Worm (Caenorhabditis elegans) whole organism, L1 larva: ENCODE measurements around the gene C01G10.18.

Experiments
- C04F5.9 ChIP-seq: sonication (generic microtip); optimal IDR thresholded peaks from 2 replicates; lab custom pipeline; 2016; ENCODE audit warnings: missing genetic modification characterization, missing compliant biosample characterization
- C34B4.2 ChIP-seq: sonication (generic microtip); optimal IDR thresholded peaks from 2 replicates; lab custom pipeline; 2017; ENCODE audit warnings: mild to moderate bottlenecking, missing genetic modification characterization, missing compliant biosample characterization
- F16B12.6 ChIP-seq: fragments of 150-350 bp; optimal IDR thresholded peaks from 2 replicates; lab custom pipeline; 2014; ENCODE audit warnings: missing biosample characterization, missing genetic modification characterization
- Y116A8C.19 ChIP-seq: sonication (generic microtip); optimal IDR thresholded peaks from 2 replicates; lab custom pipeline; 2016; ENCODE audit warnings: missing compliant biosample characterization, missing genetic modification characterization, borderline replicate concordance
- aha-1 ChIP-seq: fragments of 150-350 bp; optimal IDR thresholded peaks from 2 replicates; lab custom pipeline; 2014; ENCODE audit warnings: missing biosample characterization, missing genetic modification characterization
- ama-1 ChIP-seq: fragments of 150-350 bp; optimal IDR thresholded peaks from 2 replicates; lab custom pipeline; 2014
- blmp-1 ChIP-seq: fragments of 150-350 bp; optimal IDR thresholded peaks from 2 replicates; lab custom pipeline; 2014; ENCODE audit warnings: missing biosample characterization, missing genetic modification characterization
- ceh-8 ChIP-seq: fragments of 200-800 bp; sonication (Bioruptor generic); optimal IDR thresholded peaks from 2 replicates; lab custom pipeline; 2018; ENCODE audit warnings: mild to moderate bottlenecking, missing genetic modification characterization, moderate library complexity, missing compliant biosample characterization
- ceh-88 ChIP-seq: fragments of 200-800 bp; sonication (Bioruptor generic); IDR thresholded peaks from 2 replicates; pipeline ENCODE4 v1.3.6; 2022; ENCODE audit warnings: missing genetic modification characterization, missing compliant biosample characterization
- ceh-90 ChIP-seq: sonication (generic microtip); optimal IDR thresholded peaks from 2 replicates; lab custom pipeline; 2016; ENCODE audit warnings: missing genetic modification characterization, missing compliant biosample characterization
- dpl-1 ChIP-seq, 3 experiments: fragments of 150-350 bp in 2 of 3; sonication (generic microtip) in 1 of 3; optimal IDR thresholded peaks; 2 replicates each; lab custom pipeline; 2014 to 2017; ENCODE audit warnings: missing biosample characterization in 3 of 3, missing genetic modification characterization in 3 of 3, missing genetic modification reagents in 3 of 3
- dsc-1 ChIP-seq: sonication (generic microtip); optimal IDR thresholded peaks from 2 replicates; lab custom pipeline; 2016; ENCODE audit warnings: mild to moderate bottlenecking, missing genetic modification characterization, missing compliant biosample characterization
- efl-1 ChIP-seq, 4 experiments: fragments of 150-350 bp; optimal IDR thresholded peaks in 3 of 4; peaks in 1 of 4; 1 replicate in 1 of 4; 2 replicates in 3 of 4; lab custom pipeline; 2014; ENCODE audit warnings: missing biosample characterization in 2 of 4, missing genetic modification characterization in 2 of 4, missing genetic modification reagents in 2 of 4
- egl-13 ChIP-seq: sonication (generic microtip); optimal IDR thresholded peaks from 2 replicates; lab custom pipeline; 2016; ENCODE audit warnings: missing genotype, missing genetic modification reagents, missing genetic modification characterization, missing compliant biosample characterization
- egl-27 ChIP-seq, 2 experiments: fragments of 150-350 bp in 1 of 2; sonication (generic microtip); optimal IDR thresholded peaks; 3 replicates each; lab custom pipeline; 2017 to 2018; ENCODE audit warnings: missing biosample characterization in 2 of 2, missing genetic modification characterization in 2 of 2, missing genetic modification reagents in 2 of 2
- elt-2 ChIP-seq: sonication (generic microtip); optimal IDR thresholded peaks from 2 replicates; lab custom pipeline; 2016; ENCODE audit warnings: missing genetic modification characterization, mild to moderate bottlenecking, inconsistent platforms, missing compliant biosample characterization, missing genetic modification reagents
- ets-5 ChIP-seq: fragments of 200-800 bp; sonication (Bioruptor generic); IDR thresholded peaks from 2 replicates; pipeline ENCODE4 v1.3.6; 2022; ENCODE audit warnings: missing genetic modification characterization, missing compliant biosample characterization
- fkh-10 ChIP-seq: sonication (generic microtip); optimal IDR thresholded peaks from 2 replicates; lab custom pipeline; 2017; ENCODE audit warnings: missing biosample characterization, missing genetic modification reagents, missing genetic modification characterization
- fkh-8 ChIP-seq: sonication (generic microtip); optimal IDR thresholded peaks from 2 replicates; lab custom pipeline; 2016; ENCODE audit warnings: mild to moderate bottlenecking, missing genetic modification characterization, missing compliant biosample characterization
- grh-1 ChIP-seq: fragments of 200-800 bp; sonication (Bioruptor generic); IDR thresholded peaks from 2 replicates; pipeline ENCODE4 v1.3.6; 2022; ENCODE audit warnings: missing genetic modification reagents, missing genetic modification characterization, missing compliant biosample characterization
- hlh-17 ChIP-seq: fragments of 200-800 bp; sonication (Bioruptor generic); optimal IDR thresholded peaks from 2 replicates; lab custom pipeline; 2018; ENCODE audit warnings: missing genetic modification characterization, mild to moderate bottlenecking, missing compliant biosample characterization, moderate library complexity, borderline replicate concordance
- hlh-4 ChIP-seq: sonication (generic microtip); optimal IDR thresholded peaks from 2 replicates; lab custom pipeline; 2016; ENCODE audit warnings: mild to moderate bottlenecking, missing genetic modification characterization, missing compliant biosample characterization
- hpl-2 ChIP-seq: fragments of 150-350 bp; optimal IDR thresholded peaks from 2 replicates; lab custom pipeline; 2014; ENCODE audit warnings: missing biosample characterization, missing genetic modification reagents, missing genetic modification characterization
- irx-1 ChIP-seq: sonication (generic microtip); optimal IDR thresholded peaks from 2 replicates; lab custom pipeline; 2016; ENCODE audit warnings: missing genetic modification characterization, missing compliant biosample characterization
- isw-1 ChIP-seq: fragments of 200-800 bp; sonication (Bioruptor generic); IDR thresholded peaks from 2 replicates; pipeline ENCODE4 v1.3.6; 2022; ENCODE audit warnings: missing genetic modification characterization, missing compliant biosample characterization
- jun-1 ChIP-seq: fragments of 150-350 bp; optimal IDR thresholded peaks from 2 replicates; lab custom pipeline; 2014; ENCODE audit warnings: missing biosample characterization, missing genetic modification reagents, missing genetic modification characterization
- lin-13 ChIP-seq: fragments of 150-350 bp; optimal IDR thresholded peaks from 2 replicates; lab custom pipeline; 2014; ENCODE audit warnings: missing biosample characterization, missing genetic modification reagents, missing genetic modification characterization
- lin-35 ChIP-seq, 2 experiments: fragments of 150-350 bp; optimal IDR thresholded peaks; 2 replicates each; lab custom pipeline; 2014; ENCODE audit warnings: missing biosample characterization in 2 of 2, missing genetic modification characterization in 2 of 2, missing genetic modification reagents in 2 of 2
- lir-3 ChIP-seq: sonication (generic microtip); optimal IDR thresholded peaks from 2 replicates; lab custom pipeline; 2016; ENCODE audit warnings: mild to moderate bottlenecking, missing genetic modification characterization, moderate library complexity, missing compliant biosample characterization; ENCODE audit not compliant: poor library complexity
- mab-9 ChIP-seq: fragments of 200-800 bp; sonication (Bioruptor generic); IDR thresholded peaks from 2 replicates; pipeline ENCODE4 v1.3.6; 2022; ENCODE audit warnings: missing genetic modification reagents, missing genetic modification characterization, missing compliant biosample characterization
- nhr-12 ChIP-seq: sonication (generic microtip); optimal IDR thresholded peaks from 2 replicates; lab custom pipeline; 2017; ENCODE audit warnings: missing biosample characterization, missing genetic modification characterization
- nhr-19 ChIP-seq: fragments of 200-800 bp; sonication (Bioruptor generic); conservative IDR thresholded peaks from 2 replicates; pipeline ENCODE4 v1.3.6; 2022; ENCODE audit warnings: missing genetic modification characterization, missing compliant biosample characterization
- nhr-20 ChIP-seq: sonication (generic microtip); optimal IDR thresholded peaks from 2 replicates; lab custom pipeline; 2016; ENCODE audit warnings: mild to moderate bottlenecking, missing genetic modification characterization, missing compliant biosample characterization
- nhr-28 ChIP-seq: fragments of 150-350 bp; optimal IDR thresholded peaks from 2 replicates; lab custom pipeline; 2014; ENCODE audit warnings: missing biosample characterization, missing genetic modification characterization
- nhr-47 ChIP-seq: sonication (generic microtip); optimal IDR thresholded peaks from 2 replicates; lab custom pipeline; 2016; ENCODE audit warnings: mild to moderate bottlenecking, missing genetic modification characterization, moderate library complexity, missing compliant biosample characterization
- nhr-76 ChIP-seq: sonication (generic microtip); optimal IDR thresholded peaks from 2 replicates; lab custom pipeline; 2017; ENCODE audit warnings: missing biosample characterization, missing genetic modification characterization
- skn-1 ChIP-seq: fragments of 150-350 bp; optimal IDR thresholded peaks from 2 replicates; lab custom pipeline; 2014; ENCODE audit warnings: missing biosample characterization, missing genetic modification characterization
- sptf-1 ChIP-seq: fragments of 150-350 bp; optimal IDR thresholded peaks from 2 replicates; lab custom pipeline; 2014; ENCODE audit warnings: missing biosample characterization, missing genetic modification characterization
- tbx-2 ChIP-seq: sonication (generic microtip); optimal IDR thresholded peaks from 2 replicates; lab custom pipeline; 2016; ENCODE audit warnings: missing genetic modification characterization, missing compliant biosample characterization
- unc-130 ChIP-seq: fragments of 150-350 bp; optimal IDR thresholded peaks from 2 replicates; lab custom pipeline; 2017; ENCODE audit warnings: missing biosample characterization, missing genetic modification characterization, inconsistent platforms
- zag-1 ChIP-seq: fragments of 150-350 bp; optimal IDR thresholded peaks from 2 replicates; lab custom pipeline; 2014; ENCODE audit warnings: missing biosample characterization, missing genetic modification characterization
- ztf-11 ChIP-seq, 2 experiments: sonication (generic microtip); optimal IDR thresholded peaks; 2 replicates each; lab custom pipeline; 2016 to 2017; ENCODE audit warnings: missing genetic modification characterization in 2 of 2, missing biosample characterization in 1 of 2, missing compliant biosample characterization in 1 of 2
- ztf-4 ChIP-seq: fragments of 150-350 bp; optimal IDR thresholded peaks from 2 replicates; lab custom pipeline; 2014; ENCODE audit warnings: missing biosample characterization, missing genetic modification characterization

C01G10.18 gene

ce11 chrV:15059534-15059933, 29.0 kb downstream of the C01G10.18 start, which contains the start of the genes mcm-3 and C25D7.15 (continued):
- TF ChIP-seq skn-1, result peak; percentile 37
- peak; percentile 6 for TF ChIP-seq tbx-2 (tag; lab: Kevin White, UChicago)
- peak; percentile 33 for TF ChIP-seq blmp-1
- peak; percentile 67 for TF ChIP-seq unc-130
- TF ChIP-seq nhr-19 (GFP tag; lab: Robert Waterston, UW), result no peak
- no peak for TF ChIP-seq isw-1 (GFP tag; lab: Robert Waterston, UW)
- TF ChIP-seq hlh-4 (tag; lab: Kevin White, UChicago), result no peak
- no peak for TF ChIP-seq zag-1 (tag; lab: Kevin White, UChicago)
- no peak for TF ChIP-seq lir-3 (tag; lab: Kevin White, UChicago)
- TF ChIP-seq hlh-17 (GFP tag; lab: Kevin White, UChicago), result no peak
- peak; percentile 82 to 89 (median 85) for TF ChIP-seq dpl-1 (GFP tag; optimal IDR thresholded peaks at IDR 0.05; lab: Kevin White, UChicago)
- TF ChIP-seq ceh-8, result no peak
- no peak for TF ChIP-seq nhr-76 (tag; lab: Kevin White, UChicago)
- TF ChIP-seq nhr-47 (tag; lab: Kevin White, UChicago), result peak; percentile 25
- no peak for TF ChIP-seq C34B4.2
- TF ChIP-seq ceh-88, result no peak
- no peak for TF ChIP-seq nhr-28 (tag; lab: Kevin White, UChicago)
- no peak for TF ChIP-seq hpl-2 (GFP tag; lab: Kevin White, UChicago)
- TF ChIP-seq egl-27 (tag; optimal IDR thresholded peaks at IDR 0.05; lab: Kevin White, UChicago), result no peak
- no peak for TF ChIP-seq irx-1
- no peak for TF ChIP-seq fkh-8 (tag; lab: Kevin White, UChicago)
- no peak for TF ChIP-seq ceh-90 (tag; lab: Kevin White, UChicago)
- no peak for TF ChIP-seq sptf-1 (tag; lab: Kevin White, UChicago)
- no peak for TF ChIP-seq nhr-12 (tag; lab: Kevin White, UChicago)
- TF ChIP-seq aha-1 (tag; lab: Kevin White, UChicago), result no peak
- TF ChIP-seq dsc-1, result no peak
- TF ChIP-seq ama-1 (lab: Kevin White, UChicago), result no peak
- TF ChIP-seq jun-1 (tag; lab: Kevin White, UChicago), result no peak
- TF ChIP-seq fkh-10 (GFP tag; lab: Kevin White, UChicago), result no peak
- no peak for TF ChIP-seq lin-13
- no peak for TF ChIP-seq ztf-11 (tag; optimal IDR thresholded peaks at IDR 0.05; lab: Kevin White, UChicago)
- no peak for TF ChIP-seq egl-13 (tag; lab: Kevin White, UChicago)
- TF ChIP-seq C04F5.9 (tag; lab: Kevin White, UChicago), result no peak
- TF ChIP-seq mab-9, result no peak
- no peak for TF ChIP-seq ets-5 (GFP tag; lab: Robert Waterston, UW)
- TF ChIP-seq elt-2 (tag; lab: Kevin White, UChicago), result no peak
- TF ChIP-seq F16B12.6 (tag; lab: Kevin White, UChicago), result peak; percentile 88
- TF ChIP-seq nhr-20 (tag; lab: Kevin White, UChicago), result peak; percentile 13
- TF ChIP-seq ztf-4 (tag; lab: Kevin White, UChicago), result no peak
- no peak for TF ChIP-seq Y116A8C.19 (tag; lab: Kevin White, UChicago)

ce11 chrV:15058965-15059364, 29.5 kb downstream of the C01G10.18 start:
- TF ChIP-seq grh-1 (GFP tag; lab: Robert Waterston, UW), result 0 out of 2 replicates have a peak, but pooled peaks have one; percentile 2
- TF ChIP-seq lin-35 (GFP tag; optimal IDR thresholded peaks at IDR 0.05; lab: Kevin White, UChicago), result no peak
- no peak for TF ChIP-seq efl-1 (optimal IDR thresholded peaks at IDR 0.05; lab: Kevin White, UChicago)
- TF ChIP-seq efl-1 (GFP tag; optimal IDR thresholded peaks at IDR 0.05 in 1 of 2; lab: Kevin White, UChicago), result peak in 1 of 2 experiments; percentile 87
- TF ChIP-seq, all 84 proteins: peak for 2
